Worm (Caenorhabditis elegans): Measurements from ENCODE around the gene npp-25.

DNA sequence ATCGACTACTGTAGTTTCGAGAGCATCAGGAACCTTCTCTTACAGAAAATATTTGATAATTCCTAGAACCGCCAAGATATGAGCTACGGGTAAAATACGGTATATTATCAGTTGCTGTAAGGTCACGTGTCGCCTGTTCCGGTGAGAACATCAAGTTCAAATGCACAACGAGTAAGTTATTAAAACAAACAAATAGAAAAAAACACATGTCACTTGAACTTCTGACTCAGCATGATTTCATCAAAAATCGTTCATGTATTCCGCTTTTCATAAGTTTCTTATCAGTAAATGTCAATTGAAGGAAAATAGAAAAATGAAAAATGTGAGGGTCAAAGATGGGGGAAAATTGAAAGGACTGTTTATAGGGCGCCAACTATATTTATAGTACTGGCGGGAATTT, 34.9 kb upstream of the npp-25 start:
- TF ChIP-seq ama-1 (optimal IDR thresholded peaks at IDR 0.05) (no peak), scrt-1 (GFP tag; IDR thresholded peaks at IDR 0.05) (no peak), ceh-13 (GFP tag; optimal IDR thresholded peaks at IDR 0.05) (no peak)

Data from whole organism, early embryonic.